Fruit fly (Drosophila melanogaster) whole organism, embryonic: ENCODE measurements around the gene CG34183.

Experiments
- CG11560 ChIP-seq: fragments of 200-800 bp; sonication (Bioruptor generic); IDR thresholded peaks from 3 replicates; pipeline ENCODE4 v1.3.6; 2022; ENCODE audit warnings: missing biosample characterization, missing genetic modification characterization
- CG12236 ChIP-seq: fragments of 200-800 bp; sonication (Bioruptor generic); optimal IDR thresholded peaks from 2 replicates; lab custom pipeline; 2016; ENCODE audit warnings: missing biosample characterization, missing genetic modification characterization
- CG12659 ChIP-seq: fragments of 200-800 bp; sonication (Bioruptor generic); optimal IDR thresholded peaks from 3 replicates; lab custom pipeline; 2017; ENCODE audit warnings: mild to moderate bottlenecking, missing biosample characterization, missing genetic modification reagents, missing genetic modification characterization
- CG14014 ChIP-seq: fragments of 200-800 bp; sonication (Bioruptor generic); IDR thresholded peaks from 2 replicates; pipeline ENCODE4 v1.3.6; 2022; ENCODE audit warnings: missing biosample characterization, missing genetic modification characterization
- CG15601 ChIP-seq: fragments of 200-800 bp; sonication (Bioruptor generic); optimal IDR thresholded peaks from 3 replicates; lab custom pipeline; 2019; ENCODE audit warnings: missing biosample characterization, mild to moderate bottlenecking, missing genetic modification characterization, moderate library complexity
- CG1832 ChIP-seq: fragments of 200-800 bp; sonication (Bioruptor generic); optimal IDR thresholded peaks from 2 replicates; lab custom pipeline; 2017; ENCODE audit warnings: missing biosample characterization, mild to moderate bottlenecking, missing genetic modification characterization, inconsistent platforms
- CG2678 ChIP-seq: fragments of 200-800 bp; sonication (Bioruptor generic); optimal IDR thresholded peaks from 3 replicates; lab custom pipeline; 2019; ENCODE audit warnings: missing biosample characterization, mild to moderate bottlenecking, missing genetic modification characterization, moderate library complexity
- CG3065 ChIP-seq: fragments of 200-800 bp; sonication (Bioruptor generic); optimal IDR thresholded peaks from 2 replicates; lab custom pipeline; 2016; ENCODE audit warnings: missing biosample characterization, missing genetic modification characterization
- CG31224 ChIP-seq: fragments of 200-800 bp; sonication (Bioruptor generic); IDR thresholded peaks from 2 replicates; pipeline ENCODE4 v1.3.6; 2022; ENCODE audit warnings: missing biosample characterization, missing genetic modification characterization
- CG31365 ChIP-seq: fragments of 200-800 bp; sonication (Bioruptor generic); optimal IDR thresholded peaks from 2 replicates; lab custom pipeline; 2018; ENCODE audit warnings: missing biosample characterization, mild to moderate bottlenecking, missing genetic modification characterization
- CG3281 ChIP-seq: fragments of 200-800 bp; sonication (Bioruptor generic); optimal IDR thresholded peaks from 3 replicates; lab custom pipeline; 2017; ENCODE audit warnings: missing biosample characterization, mild to moderate bottlenecking, missing genetic modification characterization
- CG33213 ChIP-seq: fragments of 200-800 bp; sonication (Bioruptor generic); optimal IDR thresholded peaks from 3 replicates; lab custom pipeline; 2016; ENCODE audit warnings: missing biosample characterization, missing genetic modification characterization
- CG3407 ChIP-seq: fragments of 200-800 bp; sonication (Bioruptor generic); optimal IDR thresholded peaks from 2 replicates; lab custom pipeline; 2018; ENCODE audit warnings: missing biosample characterization, mild to moderate bottlenecking, missing genetic modification characterization
- CG34224 ChIP-seq: fragments of 200-800 bp; sonication (Bioruptor generic); IDR thresholded peaks from 3 replicates; pipeline ENCODE4 v1.3.6; 2022; ENCODE audit warnings: missing biosample characterization, missing genetic modification characterization; ENCODE audit not compliant: partially characterized antibody
- CG4617 ChIP-seq: fragments of 200-800 bp; sonication (Bioruptor generic); optimal IDR thresholded peaks from 3 replicates; lab custom pipeline; 2016; ENCODE audit warnings: missing biosample characterization, missing genetic modification characterization, borderline replicate concordance
- CG7786 ChIP-seq: fragments of 200-800 bp; sonication (Bioruptor generic); optimal IDR thresholded peaks from 2 replicates; lab custom pipeline; 2016; ENCODE audit warnings: missing biosample characterization, missing genetic modification characterization
- CHES-1-like ChIP-seq: fragments of 200-800 bp; sonication (Bioruptor generic); optimal IDR thresholded peaks from 2 replicates; lab custom pipeline; 2016; ENCODE audit warnings: missing biosample characterization, missing genetic modification characterization
- D ChIP-seq, 2 experiments: fragments of 200-800 bp in 1 of 2; fragments of >200 bp in 1 of 2; sonication (Bioruptor generic) in 1 of 2; optimal IDR thresholded peaks; 2 replicates in 1 of 2; 3 replicates in 1 of 2; lab custom pipeline; 2017; ENCODE audit warnings: mild to moderate bottlenecking in 1 of 2, missing biosample characterization in 1 of 2, missing genetic modification characterization in 1 of 2, missing genetic modification reagents in 1 of 2
- Dref ChIP-seq: fragments of 200-800 bp; sonication (Bioruptor generic); IDR thresholded peaks from 2 replicates; pipeline ENCODE4 v1.3.6; 2022; ENCODE audit warnings: missing biosample characterization, missing genetic modification characterization
- Drgx ChIP-seq: fragments of 200-800 bp; sonication (Bioruptor generic); IDR thresholded peaks from 2 replicates; pipeline ENCODE4 v1.3.6; 2022; ENCODE audit warnings: missing biosample characterization, missing genetic modification characterization
- HHEX ChIP-seq: fragments of 200-800 bp; sonication (Bioruptor generic); optimal IDR thresholded peaks from 3 replicates; lab custom pipeline; 2017; ENCODE audit warnings: missing biosample characterization, mild to moderate bottlenecking, missing genetic modification characterization, missing genetic modification reagents
- HLH4C ChIP-seq: fragments of 200-800 bp; sonication (Bioruptor generic); IDR thresholded peaks from 3 replicates; pipeline ENCODE4 v1.3.6; 2022; ENCODE audit warnings: missing biosample characterization, missing genetic modification characterization; ENCODE audit not compliant: partially characterized antibody
- HLH54F ChIP-seq: fragments of 200-800 bp; sonication (Bioruptor generic); optimal IDR thresholded peaks from 3 replicates; lab custom pipeline; 2016; ENCODE audit warnings: missing biosample characterization, missing genetic modification characterization
- HLHmδ ChIP-seq: fragments of 200-800 bp; sonication (Bioruptor generic); optimal IDR thresholded peaks from 2 replicates; lab custom pipeline; 2018; ENCODE audit warnings: missing biosample characterization, mild to moderate bottlenecking, missing genetic modification characterization, moderate library complexity
- Hr78 ChIP-seq, 2 experiments: fragments of 200-800 bp in 1 of 2; fragments of >200 bp in 1 of 2; sonication (Bioruptor generic) in 1 of 2; optimal IDR thresholded peaks; 2 replicates each; lab custom pipeline; 2017 to 2019; ENCODE audit warnings: missing biosample characterization in 2 of 2, missing genetic modification characterization in 2 of 2, mild to moderate bottlenecking in 1 of 2, moderate library complexity in 1 of 2
- Med ChIP-seq: fragments of 200-800 bp; sonication (Bioruptor generic); peaks from one replicate; lab custom pipeline; 2016; ENCODE audit warnings: missing biosample characterization, missing genetic modification characterization, mild to moderate bottlenecking, inconsistent platforms, moderate library complexity
- Myb ChIP-seq: fragments of 200-800 bp; sonication (Bioruptor generic); optimal IDR thresholded peaks from 2 replicates; lab custom pipeline; 2016; ENCODE audit warnings: missing biosample characterization, missing genetic modification characterization
- Ravus ChIP-seq: fragments of 200-800 bp; sonication (Bioruptor generic); IDR thresholded peaks from 2 replicates; pipeline ENCODE4 v1.3.6; 2022; ENCODE audit warnings: missing biosample characterization, missing genetic modification characterization
- Ssrp ChIP-seq: fragments of 200-800 bp; sonication (Bioruptor generic); optimal IDR thresholded peaks from 2 replicates; lab custom pipeline; 2018; ENCODE audit warnings: missing biosample characterization, mild to moderate bottlenecking, missing genetic modification characterization, moderate library complexity
- Xbp1 ChIP-seq: fragments of 200-800 bp; sonication (Bioruptor generic); optimal IDR thresholded peaks from 3 replicates; lab custom pipeline; 2016; ENCODE audit warnings: missing biosample characterization, mild to moderate bottlenecking, missing genetic modification characterization
- Xrp1 ChIP-seq: fragments of 200-800 bp; sonication (Bioruptor generic); IDR thresholded peaks from 2 replicates; pipeline ENCODE4 v1.3.6; 2022; ENCODE audit warnings: missing biosample characterization, missing genetic modification characterization
- caup ChIP-seq: fragments of 200-800 bp; sonication (Bioruptor generic); optimal IDR thresholded peaks from 3 replicates; lab custom pipeline; 2017; ENCODE audit warnings: missing biosample characterization, mild to moderate bottlenecking, missing genetic modification characterization, moderate library complexity; ENCODE audit not compliant: severe bottlenecking
- cg ChIP-seq: fragments of 200-800 bp; sonication (Bioruptor generic); optimal IDR thresholded peaks from 3 replicates; lab custom pipeline; 2019; ENCODE audit warnings: missing biosample characterization, mild to moderate bottlenecking, missing genetic modification characterization, moderate library complexity
- dm ChIP-seq: fragments of 200-800 bp; sonication (Bioruptor generic); optimal IDR thresholded peaks from 3 replicates; lab custom pipeline; 2016; ENCODE audit warnings: missing biosample characterization, missing genetic modification characterization
- dmrt99B ChIP-seq: fragments of 200-800 bp; sonication (Bioruptor generic); optimal IDR thresholded peaks from 2 replicates; lab custom pipeline; 2018; ENCODE audit warnings: missing biosample characterization, mild to moderate bottlenecking, missing genetic modification characterization, moderate library complexity
- ewg ChIP-seq: fragments of 200-800 bp; sonication (Bioruptor generic); optimal IDR thresholded peaks from 3 replicates; lab custom pipeline; 2017; ENCODE audit warnings: mild to moderate bottlenecking, missing biosample characterization, missing genetic modification reagents, missing genetic modification characterization
- gfzf ChIP-seq: fragments of 200-800 bp; sonication (Bioruptor generic); optimal IDR thresholded peaks from 2 replicates; lab custom pipeline; 2016; ENCODE audit warnings: missing biosample characterization, mild to moderate bottlenecking, missing genetic modification characterization, moderate library complexity
- grau ChIP-seq: fragments of 200-800 bp; optimal IDR thresholded peaks from 3 replicates; lab custom pipeline; 2019; ENCODE audit warnings: missing biosample characterization, mild to moderate bottlenecking, missing genetic modification characterization, moderate library complexity
- gro ChIP-seq: fragments of 200-800 bp; sonication (Bioruptor generic); optimal IDR thresholded peaks from 2 replicates; lab custom pipeline; 2016; ENCODE audit warnings: missing biosample characterization, missing genetic modification characterization
- lmd ChIP-seq: fragments of 200-800 bp; sonication (Bioruptor generic); IDR thresholded peaks from 2 replicates; pipeline ENCODE4 v1.3.6; 2022; ENCODE audit warnings: missing biosample characterization, missing genetic modification characterization
- nerfin-1 ChIP-seq: fragments of 200-800 bp; sonication (Bioruptor generic); optimal IDR thresholded peaks from 3 replicates; lab custom pipeline; 2019; ENCODE audit warnings: missing biosample characterization, mild to moderate bottlenecking, missing genetic modification characterization, moderate library complexity
- phol ChIP-seq: fragments of 200-800 bp; sonication (Bioruptor generic); optimal IDR thresholded peaks from 3 replicates; lab custom pipeline; 2018; ENCODE audit warnings: missing biosample characterization, mild to moderate bottlenecking, missing genetic modification characterization, moderate library complexity
- slbo ChIP-seq: fragments of 200-800 bp; sonication (Bioruptor generic); IDR thresholded peaks from 2 replicates; pipeline ENCODE4 v1.3.6; 2022; ENCODE audit warnings: missing biosample characterization, missing genetic modification characterization
- ssp ChIP-seq: fragments of 200-800 bp; sonication (Bioruptor generic); IDR thresholded peaks from 2 replicates; pipeline ENCODE4 v1.3.6; 2022; ENCODE audit warnings: missing biosample characterization, missing genetic modification characterization
- stwl ChIP-seq: fragments of 200-800 bp; sonication (Bioruptor generic); optimal IDR thresholded peaks from 3 replicates; lab custom pipeline; 2018; ENCODE audit warnings: missing biosample characterization, mild to moderate bottlenecking, missing genetic modification characterization, moderate library complexity
- tgo ChIP-seq: fragments of 200-800 bp; sonication (Bioruptor generic); IDR thresholded peaks from 3 replicates; pipeline ENCODE4 v1.3.6; 2022; ENCODE audit warnings: missing biosample characterization, missing genetic modification characterization
- tna ChIP-seq: fragments of 200-800 bp; sonication (Bioruptor generic); IDR thresholded peaks from 2 replicates; pipeline ENCODE4 v1.3.6; 2022; ENCODE audit warnings: missing biosample characterization, missing genetic modification characterization; ENCODE audit not compliant: partially characterized antibody
- ttk ChIP-seq: fragments of 200-800 bp; sonication (Bioruptor generic); IDR thresholded peaks from 2 replicates; pipeline ENCODE4 v2.1.2; 2022; ENCODE audit warnings: missing biosample characterization, missing genetic modification characterization
- vvl ChIP-seq: fragments of 200-800 bp; sonication (Bioruptor generic); IDR thresholded peaks from 2 replicates; pipeline ENCODE4 v1.3.6; 2022; ENCODE audit warnings: missing biosample characterization, missing genetic modification characterization

Gene CG34183

DNA sequence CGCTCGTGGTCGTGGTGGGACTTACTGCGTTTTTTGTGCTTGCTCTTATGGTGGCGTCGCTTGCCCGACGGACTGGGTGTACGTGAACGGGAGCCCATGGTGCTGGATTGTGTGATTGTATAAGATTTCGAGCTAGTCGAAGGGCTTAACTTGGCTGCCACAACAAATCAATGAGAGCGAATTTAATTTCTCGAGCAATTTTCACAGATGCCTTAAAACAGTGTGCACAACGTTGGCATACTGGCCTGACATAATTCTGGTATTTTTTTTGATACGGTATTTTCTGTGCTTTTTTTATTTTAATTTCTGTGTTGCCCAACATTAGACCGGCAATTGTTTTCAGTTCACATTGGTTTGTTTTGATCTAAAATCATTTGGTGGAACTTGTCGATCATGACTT lies 47.3 kb upstream of the CG34183 start, which contains the start of gene Arglu1 (continued):
- TF ChIP-seq caup (GFP tag; lab: Kevin White, UChicago) (no peak), Dref (GFP tag; lab: Robert Waterston, UW) (0 out of 2 replicates have a peak, but pooled peaks have one; percentile 34), gfzf (GFP tag; lab: Kevin White, UChicago) (peak; percentile 67), slbo (GFP tag; lab: Robert Waterston, UW) (peak; percentile 36; the same call in 1 of the 2 replicates), ssp (GFP tag; lab: Robert Waterston, UW) (0 out of 2 replicates have a peak, but pooled peaks have one; percentile 18), Ssrp (tag; lab: Kevin White, UChicago) (no peak), stwl (tag; lab: Kevin White, UChicago) (peak; percentile 52), CG3065 (GFP tag; lab: Kevin White, UChicago) (no peak), CG12659 (GFP tag; lab: Kevin White, UChicago) (no peak), HLHmδ (no peak), Hr78 (GFP tag; optimal IDR thresholded peaks at IDR 0.05; lab: Kevin White, UChicago) (no peak), CG15601 (tag; lab: Kevin White, UChicago) (no peak), CG7786 (peak; percentile 33), CG31224 (GFP tag; lab: Robert Waterston, UW) (no peak), CG11560 (tag; lab: Robert Waterston, UW) (no peak), lmd (GFP tag; lab: Robert Waterston, UW) (peak; percentile 26; the same call in 1 of the 2 replicates), HLH54F (GFP tag; lab: Kevin White, UChicago) (no peak), CG12236 (GFP tag; lab: Kevin White, UChicago) (no peak), Ravus (GFP tag; lab: Robert Waterston, UW) (no peak), dm (GFP tag; lab: Kevin White, UChicago) (no peak), nerfin-1 (tag; lab: Kevin White, UChicago) (no peak), Med (GFP tag; lab: Kevin White, UChicago) (peak; percentile 88), HHEX (GFP tag; lab: Kevin White, UChicago) (no peak), CG3281 (GFP tag; lab: Kevin White, UChicago) (no peak), Myb (peak; percentile 26), vvl (GFP tag; lab: Robert Waterston, UW) (0 out of 2 replicates have a peak, but pooled peaks have one; percentile 35), dmrt99B (tag; lab: Kevin White, UChicago) (no peak), CHES-1-like (GFP tag; lab: Kevin White, UChicago) (peak; percentile 39), CG1832 (GFP tag; lab: Kevin White, UChicago) (no peak), grau (tag; lab: Kevin White, UChicago) (no peak), CG33213 (peak; percentile 37), CG3407 (GFP tag; lab: Kevin White, UChicago) (no peak), CG34224 (GFP tag; lab: Robert Waterston, UW) (no peak), Drgx (GFP tag; lab: Robert Waterston, UW) (0 out of 2 replicates have a peak, but pooled peaks have one; percentile 14), tna (GFP tag; lab: Robert Waterston, UW) (no peak), CG2678 (tag; lab: Kevin White, UChicago) (no peak), CG31365 (tag; lab: Kevin White, UChicago) (no peak), D (optimal IDR thresholded peaks at IDR 0.05; lab: Kevin White, UChicago) (no peak), D (GFP tag; optimal IDR thresholded peaks at IDR 0.05; lab: Kevin White, UChicago) (no peak), Xrp1 (GFP tag; lab: Robert Waterston, UW) (0 out of 2 replicates have a peak, but pooled peaks have one; percentile 15), ewg (GFP tag; lab: Kevin White, UChicago) (no peak), tgo (GFP tag; lab: Robert Waterston, UW) (peak; percentile 28; the same call in 1 of the 3 replicates), gro (GFP tag; lab: Kevin White, UChicago) (peak; percentile 20), cg (GFP tag; lab: Kevin White, UChicago) (no peak), HLH4C (GFP tag; lab: Robert Waterston, UW) (no peak), CG14014 (GFP tag; lab: Robert Waterston, UW) (no peak), CG4617 (peak; percentile 87), Xbp1 (GFP tag; lab: Kevin White, UChicago) (no peak), phol (tag; lab: Kevin White, UChicago) (no peak), ttk (GFP tag; lab: Robert Waterston, UW) (no peak)
